Fruit fly (Drosophila melanogaster): ENCODE measurements around the gene CG3842.

CG3842 gene

dm6 chrX:6316858-6317474, 20.6 kb upstream of the CG3842 start (continued):
- TF ChIP-seq prd (optimal IDR thresholded peaks at IDR 0.05) (no peak), prd (GFP tag; IDR thresholded peaks at IDR 0.05) (peak; percentile 75), CG2199 (GFP tag; IDR thresholded peaks at IDR 0.05) (no peak), Mrtf (GFP tag; IDR thresholded peaks at IDR 0.05) (peak; percentile 72), cato (GFP tag; optimal IDR thresholded peaks at IDR 0.05; ENCODE audit: borderline replicate concordance) (no peak), unpg (GFP tag; optimal IDR thresholded peaks at IDR 0.05) (no peak), p53 (GFP tag; optimal IDR thresholded peaks at IDR 0.05) (no peak), CG1602 (GFP tag; optimal IDR thresholded peaks at IDR 0.05) (no peak), Atf6 (GFP tag; IDR thresholded peaks at IDR 0.05) (peak; percentile 83), Sox102F (GFP tag; optimal IDR thresholded peaks at IDR 0.05) (peak; percentile 50), dmrt99B (tag; optimal IDR thresholded peaks at IDR 0.05) (peak; percentile 73), CG34376 (GFP tag; optimal IDR thresholded peaks at IDR 0.05) (peak; percentile 51), ind (GFP tag; optimal IDR thresholded peaks at IDR 0.05) (peak; percentile 45), grn (GFP tag; optimal IDR thresholded peaks at IDR 0.05) (no peak), CG4730 (GFP tag; IDR thresholded peaks at IDR 0.05) (0 out of 2 replicates have a peak, but pooled peaks have one; percentile 27), CG15479 (GFP tag; optimal IDR thresholded peaks at IDR 0.05) (no peak), Tbp (GFP tag; optimal IDR thresholded peaks at IDR 0.05) (no peak), pita (GFP tag; optimal IDR thresholded peaks at IDR 0.05) (no peak), al (GFP tag; IDR thresholded peaks at IDR 0.05) (peak; percentile 48; the same call in 1 of the 2 replicates), tna (GFP tag; IDR thresholded peaks at IDR 0.05; ENCODE audit: partially characterized antibody) (no peak), Opbp (GFP tag; IDR thresholded peaks at IDR 0.05; ENCODE audit: partially characterized antibody) (no peak), CG6813 (GFP tag; optimal IDR thresholded peaks at IDR 0.05) (peak; percentile 75), sens (GFP tag) (peak; percentile 79), Dp (GFP tag; optimal IDR thresholded peaks at IDR 0.05) (no peak), Myb (GFP tag; optimal IDR thresholded peaks at IDR 0.05) (no peak), CG18599 (GFP tag; optimal IDR thresholded peaks at IDR 0.05) (peak; percentile 90), Mad (GFP tag; optimal IDR thresholded peaks at IDR 0.05) (no peak), CG15514 (GFP tag; optimal IDR thresholded peaks at IDR 0.05) (peak; percentile 55), CG31388 (GFP tag; optimal IDR thresholded peaks at IDR 0.05) (no peak), Hr78 (GFP tag; optimal IDR thresholded peaks at IDR 0.05) (no peak), CG10979 (tag; optimal IDR thresholded peaks at IDR 0.05) (no peak), bcd (GFP tag; optimal IDR thresholded peaks at IDR 0.05) (peak; percentile 46), H15 (GFP tag; IDR thresholded peaks at IDR 0.05) (peak; percentile 61; the same call in 2 of the 3 replicates), Poxn (GFP tag; IDR thresholded peaks at IDR 0.05) (peak; percentile 29; the same call in 1 of the 2 replicates), CG15011 (GFP tag; optimal IDR thresholded peaks at IDR 0.05) (peak; percentile 50), D19B (GFP tag; optimal IDR thresholded peaks at IDR 0.05) (peak; percentile 52), CG8388 (GFP tag; optimal IDR thresholded peaks at IDR 0.05) (peak; percentile 32), gcm2 (GFP tag; optimal IDR thresholded peaks at IDR 0.05) (peak; percentile 3), CG43689 (GFP tag; IDR thresholded peaks at IDR 0.05) (0 out of 2 replicates have a peak, but pooled peaks have one; percentile 24), lab (GFP tag; optimal IDR thresholded peaks at IDR 0.05) (peak; percentile 86), tup (GFP tag; optimal IDR thresholded peaks at IDR 0.05) (no peak), ken (GFP tag; IDR thresholded peaks at IDR 0.05) (peak; percentile 54; the same call in 2 of the 3 replicates), Rx (GFP tag; IDR thresholded peaks at IDR 0.05) (peak; percentile 49), gem (tag; optimal IDR thresholded peaks at IDR 0.05) (peak; percentile 66), Rfx (GFP tag; IDR thresholded peaks at IDR 0.05) (peak; percentile 82), Jarid2 (GFP tag; optimal IDR thresholded peaks at IDR 0.05) (no peak), unc-4 (GFP tag; IDR thresholded peaks at IDR 0.05; ENCODE audit: partially characterized antibody) (no peak), NFAT (GFP tag; IDR thresholded peaks at IDR 0.05) (peak; percentile 66; the same call in 1 of the 2 replicates), Fer2 (tag; optimal IDR thresholded peaks at IDR 0.05) (peak; percentile 33)

Data from whole organism, embryonic.